Worm (Caenorhabditis elegans) whole organism, L2 larva: Measurements from ENCODE around the gene F45E4.5.

Source experiments
- C34F6.9 ChIP-seq: fragments of 150-350 bp; optimal IDR thresholded peaks from 2 replicates; lab custom pipeline; 2014; ENCODE audit warnings: missing biosample characterization, missing genetic modification characterization
- F13H6.1 ChIP-seq: sonication (generic microtip); optimal IDR thresholded peaks from 2 replicates; lab custom pipeline; 2016; ENCODE audit warnings: missing genetic modification characterization, missing compliant biosample characterization
- R02D3.7 ChIP-seq: fragments of 150-350 bp; optimal IDR thresholded peaks from 2 replicates; lab custom pipeline; 2014; ENCODE audit warnings: missing biosample characterization, missing genetic modification characterization
- Y55F3AM.14 ChIP-seq: fragments of 200-800 bp; sonication (Bioruptor generic); optimal IDR thresholded peaks from 2 replicates; lab custom pipeline; 2018; ENCODE audit warnings: mild to moderate bottlenecking, missing genetic modification characterization, missing compliant biosample characterization
- ZK546.5 ChIP-seq: sonication (generic microtip); optimal IDR thresholded peaks from 2 replicates; lab custom pipeline; 2017; ENCODE audit warnings: missing biosample characterization, missing genetic modification characterization
- aly-2 ChIP-seq: fragments of 150-350 bp; optimal IDR thresholded peaks from 2 replicates; lab custom pipeline; 2014; ENCODE audit warnings: missing biosample characterization, missing genetic modification characterization
- ama-1 ChIP-seq: fragments of 150-350 bp; optimal IDR thresholded peaks from 2 replicates; lab custom pipeline; 2018; ENCODE audit warnings: inconsistent platforms
- blmp-1 ChIP-seq: sonication (generic microtip); optimal IDR thresholded peaks from 2 replicates; lab custom pipeline; 2017; ENCODE audit warnings: missing genetic modification characterization, mild to moderate bottlenecking, missing compliant biosample characterization, antibody characterized with exemption, moderate library complexity; ENCODE audit not compliant: insufficient read depth
- ceh-16 ChIP-seq: fragments of 150-350 bp; optimal IDR thresholded peaks from 2 replicates; lab custom pipeline; 2014; ENCODE audit warnings: missing biosample characterization, missing genetic modification characterization
- ceh-82 ChIP-seq: fragments of 150-350 bp; optimal IDR thresholded peaks from 2 replicates; lab custom pipeline; 2014; ENCODE audit warnings: missing biosample characterization, missing genetic modification characterization
- crh-2 ChIP-seq: sonication (generic microtip); optimal IDR thresholded peaks from 2 replicates; lab custom pipeline; 2017; ENCODE audit warnings: missing biosample characterization, missing genetic modification characterization
- dmd-4 ChIP-seq: sonication (generic microtip); optimal IDR thresholded peaks from 2 replicates; lab custom pipeline; 2017; ENCODE audit warnings: missing biosample characterization, missing genetic modification characterization
- elt-1 ChIP-seq: fragments of 150-350 bp; optimal IDR thresholded peaks from 2 replicates; lab custom pipeline; 2014; ENCODE audit warnings: missing biosample characterization, missing genetic modification characterization
- gmeb-1 ChIP-seq: fragments of 150-350 bp; optimal IDR thresholded peaks from 2 replicates; lab custom pipeline; 2014; ENCODE audit warnings: missing biosample characterization, missing genetic modification characterization
- lin-13 ChIP-seq: fragments of 150-350 bp; optimal IDR thresholded peaks from 2 replicates; lab custom pipeline; 2014; ENCODE audit warnings: missing biosample characterization, missing genetic modification reagents, missing genetic modification characterization
- lin-39 ChIP-seq: fragments of 150-350 bp; optimal IDR thresholded peaks from 2 replicates; lab custom pipeline; 2014; ENCODE audit warnings: missing biosample characterization, missing genetic modification reagents, missing genetic modification characterization
- lsy-2 ChIP-seq, 2 experiments: fragments of 150-350 bp in 1 of 2; sonication (generic microtip) in 1 of 2; optimal IDR thresholded peaks; 2 replicates each; lab custom pipeline; 2014 to 2017; ENCODE audit warnings: missing biosample characterization in 2 of 2, missing genetic modification characterization in 2 of 2
- mdl-1 ChIP-seq, 2 experiments: fragments of 150-350 bp in 1 of 2; sonication (generic microtip) in 1 of 2; optimal IDR thresholded peaks; 2 replicates each; lab custom pipeline; 2017; ENCODE audit warnings: missing biosample characterization in 2 of 2, missing genetic modification characterization in 2 of 2
- nhr-10 ChIP-seq: sonication (generic microtip); optimal IDR thresholded peaks from 2 replicates; lab custom pipeline; 2017; ENCODE audit warnings: missing biosample characterization, missing genetic modification characterization
- nhr-11 ChIP-seq: fragments of 150-350 bp; optimal IDR thresholded peaks from 2 replicates; lab custom pipeline; 2014; ENCODE audit warnings: missing biosample characterization, missing genetic modification characterization
- nhr-21 ChIP-seq: fragments of 150-350 bp; optimal IDR thresholded peaks from 2 replicates; lab custom pipeline; 2014; ENCODE audit warnings: missing biosample characterization, missing genetic modification characterization
- nhr-23 ChIP-seq: fragments of 150-350 bp; optimal IDR thresholded peaks from 2 replicates; lab custom pipeline; 2014; ENCODE audit warnings: missing biosample characterization, missing genetic modification reagents, missing genetic modification characterization
- nhr-237 ChIP-seq: fragments of 150-350 bp; optimal IDR thresholded peaks from 2 replicates; lab custom pipeline; 2014; ENCODE audit warnings: missing biosample characterization, missing genetic modification characterization
- nhr-25 ChIP-seq: fragments of 150-350 bp; sonication (generic microtip); optimal IDR thresholded peaks from 3 replicates; lab custom pipeline; 2014; ENCODE audit warnings: missing biosample characterization, missing genetic modification characterization
- nhr-77 ChIP-seq: fragments of 150-350 bp; optimal IDR thresholded peaks from 2 replicates; lab custom pipeline; 2014; ENCODE audit warnings: missing biosample characterization, missing genetic modification characterization
- sem-4 ChIP-seq: fragments of 150-350 bp; optimal IDR thresholded peaks from 2 replicates; lab custom pipeline; 2014; ENCODE audit warnings: missing biosample characterization, missing genetic modification reagents, missing genetic modification characterization
- sma-3 ChIP-seq: sonication (generic microtip); optimal IDR thresholded peaks from 2 replicates; lab custom pipeline; 2016; ENCODE audit warnings: missing genetic modification reagents, missing genetic modification characterization, missing compliant biosample characterization
- sma-9 ChIP-seq, 2 experiments: fragments of 150-350 bp in 1 of 2; sonication (generic microtip) in 1 of 2; optimal IDR thresholded peaks; 2 replicates each; lab custom pipeline; 2014 to 2016; ENCODE audit warnings: missing genetic modification characterization in 2 of 2, mild to moderate bottlenecking in 1 of 2, missing biosample characterization in 1 of 2, missing compliant biosample characterization in 1 of 2, missing genetic modification reagents in 1 of 2, moderate library complexity in 1 of 2
- snpc-4 ChIP-seq: fragments of 150-350 bp; optimal IDR thresholded peaks from 2 replicates; lab custom pipeline; 2014; ENCODE audit warnings: missing biosample characterization, missing genetic modification characterization
- unc-55 ChIP-seq: fragments of 150-350 bp; sonication (generic microtip); optimal IDR thresholded peaks from 3 replicates; lab custom pipeline; 2014; ENCODE audit warnings: missing biosample characterization, missing genetic modification reagents, missing genetic modification characterization
- zag-1 ChIP-seq: fragments of 150-350 bp; optimal IDR thresholded peaks from 2 replicates; lab custom pipeline; 2014; ENCODE audit warnings: missing biosample characterization, missing genetic modification characterization
- ztf-1 ChIP-seq: fragments of 200-800 bp; sonication (Bioruptor generic); conservative IDR thresholded peaks from 2 replicates; pipeline ENCODE4 v1.3.6; 2022; ENCODE audit warnings: missing genetic modification characterization, missing compliant biosample characterization
- ztf-4 ChIP-seq: fragments of 150-350 bp; optimal IDR thresholded peaks from 2 replicates; lab custom pipeline; 2014; ENCODE audit warnings: missing biosample characterization, missing genetic modification characterization

Gene F45E4.5

DNA sequence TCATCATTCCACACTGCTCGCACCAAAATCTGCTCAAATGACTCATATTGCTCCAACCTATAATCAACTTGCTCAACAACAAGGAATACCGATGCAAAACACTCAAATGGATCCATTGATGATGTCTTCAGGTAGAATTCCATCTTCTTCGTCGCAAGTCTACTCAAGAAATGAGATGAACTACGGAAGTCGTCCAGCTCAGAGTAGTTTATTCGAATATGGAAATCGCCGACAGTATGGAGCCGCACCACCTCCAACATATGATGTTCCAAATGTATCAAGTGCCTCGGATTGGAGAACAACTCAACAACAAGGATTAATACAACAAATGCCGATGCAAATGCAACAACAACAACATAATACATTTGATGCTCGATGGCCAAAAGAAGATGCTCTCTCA is 5.8 kb downstream of the F45E4.5 start:
- TF ChIP-seq lin-13 = no peak
- no peak for TF ChIP-seq ZK546.5 (tag; lab: Kevin White, UChicago)
- no peak for TF ChIP-seq nhr-23 (tag; lab: Kevin White, UChicago)

ce11 chrIV:7620450-7620849 is 8.4 kb downstream of the F45E4.5 start:
- TF ChIP-seq crh-2 (tag; lab: Kevin White, UChicago) (no peak), lin-13 (no peak), nhr-10 (no peak), nhr-77 (tag; lab: Kevin White, UChicago) (no peak), ZK546.5 (tag; lab: Kevin White, UChicago) (no peak), zag-1 (tag; lab: Kevin White, UChicago) (peak; percentile 17), gmeb-1 (tag; lab: Kevin White, UChicago) (no peak), sem-4 (tag; lab: Kevin White, UChicago) (peak; percentile 59), nhr-25 (tag; lab: Kevin White, UChicago) (no peak), unc-55 (peak; percentile 41), ceh-82 (tag; lab: Kevin White, UChicago) (no peak), lin-39 (tag; lab: Kevin White, UChicago) (no peak), R02D3.7 (tag; lab: Kevin White, UChicago) (no peak), ama-1 (no peak), C34F6.9 (tag; lab: Kevin White, UChicago) (peak; percentile 17), nhr-11 (tag; lab: Kevin White, UChicago) (no peak), F13H6.1 (no peak)

DNA sequence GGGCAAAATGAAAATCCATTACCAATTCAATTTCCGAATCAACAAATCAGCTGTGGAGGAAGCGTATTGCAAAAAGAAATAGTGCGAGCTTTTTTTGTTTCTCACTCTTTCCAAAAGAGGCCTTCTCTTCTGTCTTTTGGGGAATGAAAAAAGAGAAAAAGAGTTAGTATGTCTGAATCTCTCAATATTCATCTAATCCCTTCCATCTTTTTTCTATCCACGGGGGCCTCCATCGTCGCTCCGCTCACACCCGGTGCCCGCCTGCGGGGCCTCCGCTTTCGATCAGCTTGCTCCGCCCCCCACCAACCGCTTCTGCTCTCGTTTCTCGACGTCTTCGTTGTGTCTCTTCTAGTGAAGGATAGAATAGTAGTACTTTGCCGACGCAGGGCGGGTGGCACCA is 9.6 kb downstream of the F45E4.5 start:
- peak; percentile 7 for TF ChIP-seq Y55F3AM.14
- no peak for TF ChIP-seq dmd-4 (tag; lab: Kevin White, UChicago)
- TF ChIP-seq crh-2 (tag; lab: Kevin White, UChicago) = peak; percentile 6
- TF ChIP-seq sem-4 (tag; lab: Kevin White, UChicago) = peak; percentile 60
- TF ChIP-seq aly-2 (tag; lab: Kevin White, UChicago) = no peak
- no peak for TF ChIP-seq nhr-21 (tag; lab: Kevin White, UChicago)
- peak; percentile 52 for TF ChIP-seq C34F6.9 (tag; lab: Kevin White, UChicago)
- TF ChIP-seq mdl-1 (tag; optimal IDR thresholded peaks at IDR 0.05; lab: Kevin White, UChicago) = peak in 1 of 2 experiments; percentile 44
- peak; percentile 57 for TF ChIP-seq zag-1 (tag; lab: Kevin White, UChicago)
- TF ChIP-seq unc-55 = peak; percentile 73
- peak; percentile 23 for TF ChIP-seq F13H6.1
- TF ChIP-seq blmp-1 = no peak
- TF ChIP-seq gmeb-1 (tag; lab: Kevin White, UChicago) = no peak
- peak in 1 of 2 experiments; percentile 24 for TF ChIP-seq lsy-2 (tag; optimal IDR thresholded peaks at IDR 0.05; lab: Kevin White, UChicago)

DNA sequence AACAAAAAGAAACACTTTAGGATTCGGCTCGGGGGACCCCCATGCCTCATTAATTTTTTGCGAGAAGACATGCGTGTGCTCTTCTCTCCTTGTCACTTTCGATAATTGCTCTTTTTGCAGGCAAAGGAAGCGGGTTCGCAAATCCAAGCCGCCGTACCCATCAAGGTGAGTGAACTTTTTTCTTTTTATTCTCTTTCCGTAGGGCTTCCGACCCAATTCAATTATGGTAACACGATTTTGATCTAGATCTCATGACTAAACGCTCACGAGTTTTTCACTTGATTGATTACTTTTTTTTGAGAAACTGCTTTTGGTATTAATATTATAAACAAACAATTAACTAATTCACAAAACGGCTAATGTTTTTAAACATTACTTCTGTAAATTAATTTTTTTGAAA is 16.3 kb downstream of the F45E4.5 start:
- TF ChIP-seq Y55F3AM.14 = no peak
- no peak for TF ChIP-seq snpc-4 (tag; lab: Kevin White, UChicago)
- no peak for TF ChIP-seq ztf-1 (GFP tag; lab: Robert Waterston, UW)
- peak; percentile 4 for TF ChIP-seq C34F6.9 (tag; lab: Kevin White, UChicago)

DNA sequence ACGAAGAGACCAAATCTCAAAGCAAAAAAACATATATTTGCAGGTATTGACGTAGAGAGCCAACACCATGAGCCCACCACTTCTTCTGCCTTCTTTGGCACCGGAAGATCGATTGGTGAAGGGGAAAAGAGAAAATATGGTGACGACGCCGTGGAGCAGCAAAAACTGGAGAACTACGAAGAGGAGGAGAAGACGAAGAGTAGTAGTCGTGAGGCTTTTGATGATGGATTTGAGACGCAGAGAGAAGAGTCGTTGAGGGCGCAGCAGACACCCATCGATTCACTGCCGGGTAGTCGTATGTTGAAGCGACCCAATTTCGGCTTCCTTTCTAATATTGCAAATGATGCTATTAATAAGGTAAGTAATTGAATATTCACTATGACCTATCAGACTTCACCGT is 17.4 kb downstream of the F45E4.5 start:
- no peak for TF ChIP-seq ztf-1 (GFP tag; lab: Robert Waterston, UW)
- TF ChIP-seq elt-1 (tag; lab: Kevin White, UChicago) = no peak
- no peak for TF ChIP-seq mdl-1 (tag; optimal IDR thresholded peaks at IDR 0.05; lab: Kevin White, UChicago)
- TF ChIP-seq ceh-16 (tag; lab: Kevin White, UChicago) = no peak
- TF ChIP-seq ztf-4 = no peak
- TF ChIP-seq nhr-77 (tag; lab: Kevin White, UChicago) = no peak
- TF ChIP-seq dmd-4 (tag; lab: Kevin White, UChicago) = no peak
- TF ChIP-seq sma-9 (GFP tag; optimal IDR thresholded peaks at IDR 0.05; lab: Kevin White, UChicago) = peak; percentile 8
- TF ChIP-seq sma-9 (tag; optimal IDR thresholded peaks at IDR 0.05; lab: Kevin White, UChicago) = no peak
- TF ChIP-seq ceh-82 (tag; lab: Kevin White, UChicago) = no peak
- no peak for TF ChIP-seq nhr-237 (tag; lab: Kevin White, UChicago)
- TF ChIP-seq unc-55 = peak; percentile 45
- no peak for TF ChIP-seq ZK546.5 (tag; lab: Kevin White, UChicago)
- TF ChIP-seq crh-2 (tag; lab: Kevin White, UChicago) = no peak
- no peak for TF ChIP-seq blmp-1
- TF ChIP-seq lin-39 (tag; lab: Kevin White, UChicago) = no peak
- no peak for TF ChIP-seq sma-3
- TF ChIP-seq, all 48 proteins: peak for 2
